1 fruit fly cellular context compared by ENCODE assay signal in the genomic region with DNA sequence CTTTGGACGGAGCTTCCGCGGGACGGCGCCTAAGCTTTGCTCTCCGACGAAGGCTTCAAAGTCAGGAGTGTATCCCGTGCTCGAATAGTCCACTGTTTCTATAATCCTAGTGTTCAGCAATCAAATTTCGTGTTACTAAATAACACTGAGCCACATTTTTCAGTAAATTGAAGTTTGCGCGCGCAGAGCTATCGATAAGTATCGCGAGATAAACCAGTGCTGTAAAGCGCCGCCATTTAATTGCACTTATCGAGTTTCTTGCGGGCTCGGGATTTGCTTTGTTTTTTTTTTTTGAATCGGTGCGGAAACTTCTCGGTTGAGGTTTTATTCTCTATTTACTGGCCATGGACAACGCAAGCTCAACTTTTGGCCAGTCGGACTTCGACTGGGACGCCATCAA.
TF ChIP-seq lines count a peak whose summit lies in the region.

A gene (minus strand): TSS at position 127 of the 400 bp plus-strand sequence.
A gene (plus strand): TSS at position 216 of the 400 bp plus-strand sequence.

TF ChIP-seq in whole organism, embryonic, 481 proteins besides CTCF, POLR2A, EP300 and RAD21 (continued from another document and continues in another):
- TF ChIP-seq Atf6 (GFP tag; IDR thresholded peaks at IDR 0.05; lab: Robert Waterston, UW): no peak
- TF ChIP-seq CG12744 (GFP tag; optimal IDR thresholded peaks at IDR 0.05; lab: Kevin White, UChicago): no peak
- TF ChIP-seq Hsf (GFP tag; optimal IDR thresholded peaks at IDR 0.05; lab: Kevin White, UChicago): no peak
- no peak for TF ChIP-seq CG11247 (GFP tag; IDR thresholded peaks at IDR 0.05; lab: Robert Waterston, UW)
- no peak for TF ChIP-seq run (tag; optimal IDR thresholded peaks at IDR 0.05; lab: Kevin White, UChicago)
- no peak for TF ChIP-seq CG7987 (GFP tag; optimal IDR thresholded peaks at IDR 0.05; lab: Kevin White, UChicago)
- TF ChIP-seq sr (GFP tag; IDR thresholded peaks at IDR 0.05; lab: Robert Waterston, UW): no peak
- 0 out of 4 replicates have a peak, but pooled peaks have one; percentile 61 for TF ChIP-seq chinmo (GFP tag; IDR thresholded peaks at IDR 0.05; lab: Robert Waterston, UW; ENCODE audit: partially characterized antibody)
- no peak for TF ChIP-seq NFAT (GFP tag; IDR thresholded peaks at IDR 0.05; lab: Robert Waterston, UW)
- no peak for TF ChIP-seq CG6689 (GFP tag; IDR thresholded peaks at IDR 0.05; lab: Robert Waterston, UW)
- TF ChIP-seq fd64A (GFP tag; optimal IDR thresholded peaks at IDR 0.05; lab: Kevin White, UChicago): no peak
- no peak for TF ChIP-seq hb (GFP tag; IDR thresholded peaks at IDR 0.05; lab: Robert Waterston, UW; ENCODE audit: partially characterized antibody)
- TF ChIP-seq fd102C (GFP tag; optimal IDR thresholded peaks at IDR 0.05; lab: Kevin White, UChicago): no peak
- TF ChIP-seq CG8388 (GFP tag; optimal IDR thresholded peaks at IDR 0.05; lab: Kevin White, UChicago): no peak
- TF ChIP-seq CG8765 (GFP tag; IDR thresholded peaks at IDR 0.05; lab: Robert Waterston, UW): no peak
- no peak for TF ChIP-seq CG11504 (tag; optimal IDR thresholded peaks at IDR 0.05; lab: Kevin White, UChicago)
- peak; percentile 97 for TF ChIP-seq E2f2 (GFP tag; IDR thresholded peaks at IDR 0.05; lab: Robert Waterston, UW)
- TF ChIP-seq CG1529 (GFP tag; optimal IDR thresholded peaks at IDR 0.05; lab: Kevin White, UChicago): no peak
- TF ChIP-seq CG1647 (GFP tag; optimal IDR thresholded peaks at IDR 0.05; lab: Kevin White, UChicago): peak; percentile 14
- TF ChIP-seq CG8290 (GFP tag; optimal IDR thresholded peaks at IDR 0.05; lab: Kevin White, UChicago): peak; percentile 67
- peak in 1 of 2 experiments; percentile 44 for TF ChIP-seq CG8290 (tag; optimal IDR thresholded peaks at IDR 0.05; lab: Kevin White, UChicago)
- TF ChIP-seq CG15073 (GFP tag; optimal IDR thresholded peaks at IDR 0.05; lab: Kevin White, UChicago): no peak
- TF ChIP-seq Ptx1 (GFP tag; IDR thresholded peaks at IDR 0.05; lab: Robert Waterston, UW): 0 out of 2 replicates have a peak, but pooled peaks have one; percentile 11
- TF ChIP-seq Ada2b (GFP tag; IDR thresholded peaks at IDR 0.05; lab: Robert Waterston, UW): no peak
- no peak for TF ChIP-seq kay (GFP tag; optimal IDR thresholded peaks at IDR 0.05; lab: Kevin White, UChicago)
- no peak for TF ChIP-seq Nf-YA (GFP tag; IDR thresholded peaks at IDR 0.05; lab: Robert Waterston, UW)
- no peak for TF ChIP-seq gce (GFP tag; IDR thresholded peaks at IDR 0.05; lab: Robert Waterston, UW)
- peak; percentile 40 for TF ChIP-seq zf30C (GFP tag; optimal IDR thresholded peaks at IDR 0.05; lab: Kevin White, UChicago)
- peak; percentile 56 for TF ChIP-seq CG2120 (GFP tag; optimal IDR thresholded peaks at IDR 0.05; lab: Kevin White, UChicago)
- no peak for TF ChIP-seq CG6854 (GFP tag; optimal IDR thresholded peaks at IDR 0.05; lab: Kevin White, UChicago)
- TF ChIP-seq HLH54F (GFP tag; optimal IDR thresholded peaks at IDR 0.05; lab: Kevin White, UChicago): peak; percentile 54
- no peak for TF ChIP-seq Adf1 (GFP tag; IDR thresholded peaks at IDR 0.05; lab: Robert Waterston, UW)
- TF ChIP-seq CG31224 (GFP tag; IDR thresholded peaks at IDR 0.05; lab: Robert Waterston, UW): no peak
- TF ChIP-seq cas (GFP tag; IDR thresholded peaks at IDR 0.05; lab: Robert Waterston, UW): no peak
- TF ChIP-seq Hmx (GFP tag; optimal IDR thresholded peaks at IDR 0.05; lab: Kevin White, UChicago): no peak
- TF ChIP-seq CG7745 (tag; optimal IDR thresholded peaks at IDR 0.05; lab: Kevin White, UChicago): no peak
- no peak for TF ChIP-seq CG11093 (GFP tag; IDR thresholded peaks at IDR 0.05; lab: Robert Waterston, UW)
- peak; percentile 62; the same call in 2 of the 3 replicates for TF ChIP-seq HLH4C (GFP tag; IDR thresholded peaks at IDR 0.05; lab: Robert Waterston, UW; ENCODE audit: partially characterized antibody)
- 0 out of 3 replicates have a peak, but pooled peaks have one; percentile 48 for TF ChIP-seq ken (GFP tag; IDR thresholded peaks at IDR 0.05; lab: Robert Waterston, UW)
- 0 out of 3 replicates have a peak, but pooled peaks have one; percentile 35 for TF ChIP-seq Doc3 (GFP tag; IDR thresholded peaks at IDR 0.05; lab: Robert Waterston, UW; ENCODE audit: partially characterized antibody)
- peak; percentile 57 for TF ChIP-seq gfzf (GFP tag; optimal IDR thresholded peaks at IDR 0.05; lab: Kevin White, UChicago)
- no peak for TF ChIP-seq Max (GFP tag; optimal IDR thresholded peaks at IDR 0.05; lab: Kevin White, UChicago)
- peak; percentile 3 for TF ChIP-seq fu2 (GFP tag; optimal IDR thresholded peaks at IDR 0.05; lab: Kevin White, UChicago)
- no peak for TF ChIP-seq fru (optimal IDR thresholded peaks at IDR 0.05; lab: Kevin White, UChicago)
- TF ChIP-seq Nf-YC (tag; optimal IDR thresholded peaks at IDR 0.05; lab: Kevin White, UChicago): no peak
- peak; percentile 70 for TF ChIP-seq Ets65A (GFP tag; lab: Kevin White, UChicago)
- no peak for TF ChIP-seq sqz (GFP tag; optimal IDR thresholded peaks at IDR 0.05; lab: Kevin White, UChicago)
- TF ChIP-seq CG12236 (GFP tag; optimal IDR thresholded peaks at IDR 0.05; lab: Kevin White, UChicago): no peak
- TF ChIP-seq CG10274 (GFP tag; optimal IDR thresholded peaks at IDR 0.05; lab: Kevin White, UChicago): no peak
- peak; percentile 74 for TF ChIP-seq Scr (GFP tag; IDR thresholded peaks at IDR 0.05; lab: Robert Waterston, UW; ENCODE audit: partially characterized antibody)
- TF ChIP-seq Neu2 (GFP tag; optimal IDR thresholded peaks at IDR 0.05; lab: Kevin White, UChicago; ENCODE audit: borderline replicate concordance): no peak
- peak; percentile 54 for TF ChIP-seq her (GFP tag; optimal IDR thresholded peaks at IDR 0.05; lab: Kevin White, UChicago)
- TF ChIP-seq CG5180 (GFP tag; optimal IDR thresholded peaks at IDR 0.05; lab: Kevin White, UChicago): no peak
- peak; percentile 12 for TF ChIP-seq CG4820 (GFP tag; optimal IDR thresholded peaks at IDR 0.05; lab: Kevin White, UChicago)
- TF ChIP-seq trh (GFP tag; optimal IDR thresholded peaks at IDR 0.05; lab: Kevin White, UChicago): no peak
- no peak for TF ChIP-seq CG4282 (GFP tag; optimal IDR thresholded peaks at IDR 0.05; lab: Kevin White, UChicago)
- TF ChIP-seq CG9215 (GFP tag; IDR thresholded peaks at IDR 0.05; lab: Robert Waterston, UW): no peak
- TF ChIP-seq CG12391 (tag; optimal IDR thresholded peaks at IDR 0.05; lab: Kevin White, UChicago): no peak
- peak; percentile 57; the same call in 1 of the 3 replicates for TF ChIP-seq zen2 (GFP tag; IDR thresholded peaks at IDR 0.05; lab: Robert Waterston, UW; ENCODE audit: partially characterized antibody)
- TF ChIP-seq Rfx (GFP tag; IDR thresholded peaks at IDR 0.05; lab: Robert Waterston, UW): peak; percentile 64
- TF ChIP-seq CG10979 (tag; optimal IDR thresholded peaks at IDR 0.05; lab: Kevin White, UChicago): no peak
- TF ChIP-seq jumu (GFP tag; optimal IDR thresholded peaks at IDR 0.05; lab: Kevin White, UChicago): peak; percentile 44
- peak; percentile 3 for TF ChIP-seq bab2 (GFP tag; optimal IDR thresholded peaks at IDR 0.05; lab: Kevin White, UChicago)
- peak; percentile 8; the same call in 1 of the 3 replicates for TF ChIP-seq row (GFP tag; IDR thresholded peaks at IDR 0.05; lab: Robert Waterston, UW)
- no peak for TF ChIP-seq cato (GFP tag; optimal IDR thresholded peaks at IDR 0.05; lab: Kevin White, UChicago; ENCODE audit: borderline replicate concordance)
- no peak for TF ChIP-seq Hr78 (GFP tag; optimal IDR thresholded peaks at IDR 0.05; lab: Kevin White, UChicago)
- TF ChIP-seq CG4360 (GFP tag; IDR thresholded peaks at IDR 0.05; lab: Robert Waterston, UW): no peak
- TF ChIP-seq CG10209 (GFP tag; optimal IDR thresholded peaks at IDR 0.05; lab: Kevin White, UChicago): no peak
- TF ChIP-seq CG9932 (GFP tag; IDR thresholded peaks at IDR 0.05; lab: Robert Waterston, UW): peak; percentile 72
- TF ChIP-seq CG15269 (tag; optimal IDR thresholded peaks at IDR 0.05; lab: Kevin White, UChicago): no peak
- no peak for TF ChIP-seq CG11723 (GFP tag; optimal IDR thresholded peaks at IDR 0.05; lab: Kevin White, UChicago)
- TF ChIP-seq CG30020 (tag; optimal IDR thresholded peaks at IDR 0.05; lab: Kevin White, UChicago): no peak
- no peak for TF ChIP-seq peb (GFP tag; IDR thresholded peaks at IDR 0.05; lab: Robert Waterston, UW)
- TF ChIP-seq CG6654 (GFP tag; optimal IDR thresholded peaks at IDR 0.05; lab: Kevin White, UChicago): no peak
- no peak for TF ChIP-seq pum (GFP tag; optimal IDR thresholded peaks at IDR 0.05; lab: Kevin White, UChicago)
- no peak for TF ChIP-seq oc (tag; optimal IDR thresholded peaks at IDR 0.05; lab: Kevin White, UChicago)
- no peak for TF ChIP-seq CG10366 (GFP tag; IDR thresholded peaks at IDR 0.05; lab: Robert Waterston, UW)
- TF ChIP-seq al (GFP tag; IDR thresholded peaks at IDR 0.05; lab: Robert Waterston, UW): no peak
- no peak for TF ChIP-seq sima (GFP tag; optimal IDR thresholded peaks at IDR 0.05; lab: Kevin White, UChicago)
- no peak for TF ChIP-seq fd96Cb (tag; optimal IDR thresholded peaks at IDR 0.05; lab: Kevin White, UChicago)
- no peak for TF ChIP-seq CG14014 (GFP tag; IDR thresholded peaks at IDR 0.05; lab: Robert Waterston, UW)
- no peak for TF ChIP-seq crp (GFP tag; optimal IDR thresholded peaks at IDR 0.05; lab: Kevin White, UChicago)
- no peak for TF ChIP-seq CG30431 (GFP tag; optimal IDR thresholded peaks at IDR 0.05; lab: Kevin White, UChicago)
- TF ChIP-seq Awh (GFP tag; IDR thresholded peaks at IDR 0.05; lab: Robert Waterston, UW): no peak
- no peak for TF ChIP-seq cwo (GFP tag; optimal IDR thresholded peaks at IDR 0.05; lab: Kevin White, UChicago)
- TF ChIP-seq B-H2 (GFP tag; optimal IDR thresholded peaks at IDR 0.05; lab: Kevin White, UChicago): peak; percentile 11
- TF ChIP-seq Tbp (GFP tag; optimal IDR thresholded peaks at IDR 0.05; lab: Kevin White, UChicago): no peak
- no peak for TF ChIP-seq Sox100B (GFP tag; optimal IDR thresholded peaks at IDR 0.05; lab: Kevin White, UChicago)
- TF ChIP-seq CG2678 (tag; optimal IDR thresholded peaks at IDR 0.05; lab: Kevin White, UChicago): no peak
- TF ChIP-seq ATbp (GFP tag; optimal IDR thresholded peaks at IDR 0.05; lab: Kevin White, UChicago): no peak
- no peak for TF ChIP-seq CG31388 (GFP tag; optimal IDR thresholded peaks at IDR 0.05; lab: Kevin White, UChicago)
- no peak for TF ChIP-seq gem (tag; optimal IDR thresholded peaks at IDR 0.05; lab: Kevin White, UChicago)
- no peak for TF ChIP-seq toy (GFP tag; IDR thresholded peaks at IDR 0.05; lab: Robert Waterston, UW)
- TF ChIP-seq CG7357 (GFP tag; IDR thresholded peaks at IDR 0.05; lab: Robert Waterston, UW): no peak
- peak; percentile 52 for TF ChIP-seq CG3847 (GFP tag; IDR thresholded peaks at IDR 0.05; lab: Robert Waterston, UW)
- TF ChIP-seq Sox102F (GFP tag; optimal IDR thresholded peaks at IDR 0.05; lab: Kevin White, UChicago): no peak
- no peak for TF ChIP-seq Atf-2 (GFP tag; optimal IDR thresholded peaks at IDR 0.05; lab: Kevin White, UChicago)
- TF ChIP-seq CG18262 (tag; optimal IDR thresholded peaks at IDR 0.05; lab: Kevin White, UChicago): no peak
- TF ChIP-seq luna (GFP tag; optimal IDR thresholded peaks at IDR 0.05; lab: Kevin White, UChicago): no peak
- no peak for TF ChIP-seq Hr51 (GFP tag; optimal IDR thresholded peaks at IDR 0.05; lab: Kevin White, UChicago)
- TF ChIP-seq CG14965 (GFP tag; optimal IDR thresholded peaks at IDR 0.05; lab: Kevin White, UChicago; ENCODE audit: borderline replicate concordance): no peak
- TF ChIP-seq CG18599 (GFP tag; optimal IDR thresholded peaks at IDR 0.05; lab: Kevin White, UChicago): peak; percentile 2
- TF ChIP-seq CG4730 (GFP tag; IDR thresholded peaks at IDR 0.05; lab: Robert Waterston, UW): no peak
- no peak for TF ChIP-seq Gsc (GFP tag; IDR thresholded peaks at IDR 0.05; lab: Robert Waterston, UW)
- TF ChIP-seq Xbp1 (GFP tag; optimal IDR thresholded peaks at IDR 0.05; lab: Kevin White, UChicago): peak; percentile 20
- TF ChIP-seq CG2129 (GFP tag; IDR thresholded peaks at IDR 0.05; lab: Robert Waterston, UW; ENCODE audit: partially characterized antibody): peak; percentile 37; the same call in 1 of the 2 replicates
- TF ChIP-seq zen (tag; optimal IDR thresholded peaks at IDR 0.05; lab: Kevin White, UChicago): peak; percentile 53
- no peak for TF ChIP-seq Vsx1 (GFP tag; optimal IDR thresholded peaks at IDR 0.05; lab: Kevin White, UChicago)
- TF ChIP-seq Blimp-1 (GFP tag; optimal IDR thresholded peaks at IDR 0.05; lab: Kevin White, UChicago): no peak
- TF ChIP-seq CG13296 (GFP tag; optimal IDR thresholded peaks at IDR 0.05; lab: Kevin White, UChicago): no peak
- TF ChIP-seq CG34224 (GFP tag; IDR thresholded peaks at IDR 0.05; lab: Robert Waterston, UW; ENCODE audit: partially characterized antibody): peak; percentile 68
- no peak for TF ChIP-seq Gug (GFP tag; IDR thresholded peaks at IDR 0.05; lab: Robert Waterston, UW)
- TF ChIP-seq CG18764 (GFP tag; optimal IDR thresholded peaks at IDR 0.05; lab: Kevin White, UChicago): no peak
- TF ChIP-seq CG6272 (GFP tag; IDR thresholded peaks at IDR 0.05; lab: Robert Waterston, UW): no peak
- TF ChIP-seq CG9727 (GFP tag; optimal IDR thresholded peaks at IDR 0.05; lab: Kevin White, UChicago): no peak
- TF ChIP-seq CG3281 (GFP tag; optimal IDR thresholded peaks at IDR 0.05; lab: Kevin White, UChicago): no peak
- no peak for TF ChIP-seq BtbVII (GFP tag; optimal IDR thresholded peaks at IDR 0.05; lab: Kevin White, UChicago)
- TF ChIP-seq Bdp1 (GFP tag; optimal IDR thresholded peaks at IDR 0.05; lab: Kevin White, UChicago): peak; percentile 22
- no peak for TF ChIP-seq CG14860 (GFP tag; IDR thresholded peaks at IDR 0.05; lab: Robert Waterston, UW; ENCODE audit: partially characterized antibody)
- no peak for TF ChIP-seq hth (optimal IDR thresholded peaks at IDR 0.05; lab: Kevin White, UChicago)
- peak; percentile 80 for TF ChIP-seq CG13287 (GFP tag; IDR thresholded peaks at IDR 0.05; lab: Robert Waterston, UW; ENCODE audit: partially characterized antibody)
- TF ChIP-seq Eip74EF (GFP tag; optimal IDR thresholded peaks at IDR 0.05; lab: Kevin White, UChicago): no peak
- TF ChIP-seq Meics (GFP tag; optimal IDR thresholded peaks at IDR 0.05; lab: Kevin White, UChicago): no peak
- TF ChIP-seq ab (GFP tag; optimal IDR thresholded peaks at IDR 0.05; lab: Kevin White, UChicago): no peak
- no peak for TF ChIP-seq tin (GFP tag; optimal IDR thresholded peaks at IDR 0.05; lab: Kevin White, UChicago)
- TF ChIP-seq Aef1 (GFP tag; IDR thresholded peaks at IDR 0.05; lab: Robert Waterston, UW): no peak
- no peak for TF ChIP-seq Hand (GFP tag; optimal IDR thresholded peaks at IDR 0.05; lab: Kevin White, UChicago)
- TF ChIP-seq lola (GFP tag; optimal IDR thresholded peaks at IDR 0.05; lab: Kevin White, UChicago): no peak
- TF ChIP-seq psq (GFP tag; optimal IDR thresholded peaks at IDR 0.05; lab: Kevin White, UChicago): no peak
